Worm (Caenorhabditis elegans) whole organism, mixed stage, embryonic: ENCODE results near the gene nhr-255.

Experiments used
- M03D4.4 ChIP-seq: sonication (generic microtip); optimal IDR thresholded peaks from 2 replicates; lab custom pipeline; 2017; ENCODE audit warnings: mild to moderate bottlenecking, missing genetic modification characterization, missing compliant biosample characterization
- ceh-39 ChIP-seq: fragments of 150-350 bp; optimal IDR thresholded peaks from 2 replicates; lab custom pipeline; 2014; ENCODE audit warnings: missing biosample characterization, missing genetic modification characterization
- ceh-43 ChIP-seq: fragments of 200-800 bp; sonication (Bioruptor generic); optimal IDR thresholded peaks from 2 replicates; lab custom pipeline; 2018; ENCODE audit warnings: mild to moderate bottlenecking, missing genetic modification characterization, moderate library complexity, missing compliant biosample characterization
- ceh-83 ChIP-seq: fragments of 200-800 bp; sonication (Bioruptor generic); optimal IDR thresholded peaks from 2 replicates; lab custom pipeline; 2018; ENCODE audit warnings: mild to moderate bottlenecking, missing genetic modification characterization, missing compliant biosample characterization
- ces-1 ChIP-seq: fragments of 150-350 bp; optimal IDR thresholded peaks from 2 replicates; lab custom pipeline; 2014; ENCODE audit warnings: missing biosample characterization, missing genetic modification reagents, missing genetic modification characterization
- cnd-1 ChIP-seq: fragments of 200-800 bp; sonication (Bioruptor generic); optimal IDR thresholded peaks from 2 replicates; lab custom pipeline; 2018; ENCODE audit warnings: mild to moderate bottlenecking, missing genetic modification characterization, missing compliant biosample characterization
- drap-1 ChIP-seq: fragments of 200-800 bp; sonication (Bioruptor generic); optimal IDR thresholded peaks from 3 replicates; lab custom pipeline; 2018; ENCODE audit warnings: mild to moderate bottlenecking, missing genetic modification characterization, missing compliant biosample characterization
- elt-1 ChIP-seq: sonication (generic microtip); optimal IDR thresholded peaks from 2 replicates; lab custom pipeline; 2017; ENCODE audit warnings: missing genetic modification characterization, mild to moderate bottlenecking, missing compliant biosample characterization, antibody characterized with exemption, moderate library complexity, borderline replicate concordance; ENCODE audit not compliant: insufficient read depth
- elt-3 ChIP-seq: fragments of 150-350 bp; optimal IDR thresholded peaks from 2 replicates; lab custom pipeline; 2014; ENCODE audit warnings: missing biosample characterization, missing genetic modification characterization
- flh-1 ChIP-seq: fragments of 200-800 bp; sonication (Bioruptor generic); optimal IDR thresholded peaks from 2 replicates; lab custom pipeline; 2018; ENCODE audit warnings: mild to moderate bottlenecking, missing genetic modification characterization, moderate library complexity, missing compliant biosample characterization
- ham-2 ChIP-seq: fragments of 200-800 bp; sonication (Bioruptor generic); optimal IDR thresholded peaks from 2 replicates; lab custom pipeline; 2018; ENCODE audit warnings: mild to moderate bottlenecking, missing genetic modification characterization, missing compliant biosample characterization
- hlh-1 ChIP-seq: fragments of 150-350 bp; optimal IDR thresholded peaks from 2 replicates; lab custom pipeline; 2014; ENCODE audit warnings: missing biosample characterization, missing genetic modification reagents, missing genetic modification characterization
- lin-13 ChIP-seq: fragments of 150-350 bp; optimal IDR thresholded peaks from 2 replicates; lab custom pipeline; 2014; ENCODE audit warnings: missing biosample characterization, missing genetic modification characterization
- lin-32 ChIP-seq: fragments of 200-800 bp; sonication (Bioruptor generic); optimal IDR thresholded peaks from 2 replicates; lab custom pipeline; 2018; ENCODE audit warnings: mild to moderate bottlenecking, missing genetic modification characterization, missing compliant biosample characterization
- lsy-2 ChIP-seq: fragments of 150-350 bp; optimal IDR thresholded peaks from 2 replicates; lab custom pipeline; 2014; ENCODE audit warnings: missing biosample characterization, missing genetic modification characterization
- mab-5 ChIP-seq: fragments of 150-350 bp; optimal IDR thresholded peaks from 2 replicates; lab custom pipeline; 2014; ENCODE audit warnings: missing biosample characterization, missing genetic modification characterization
- mep-1 ChIP-seq: fragments of 150-350 bp; optimal IDR thresholded peaks from 2 replicates; lab custom pipeline; 2017; ENCODE audit warnings: missing biosample characterization, missing genetic modification reagents, missing genetic modification characterization, inconsistent platforms
- mls-2 ChIP-seq: sonication (generic microtip); optimal IDR thresholded peaks from 2 replicates; lab custom pipeline; 2016; ENCODE audit warnings: mild to moderate bottlenecking, missing genetic modification characterization, moderate library complexity, missing compliant biosample characterization
- nhr-12 ChIP-seq: fragments of 150-350 bp; optimal IDR thresholded peaks from 2 replicates; lab custom pipeline; 2014; ENCODE audit warnings: missing biosample characterization, missing genetic modification characterization
- nhr-2 ChIP-seq: fragments of 150-350 bp; optimal IDR thresholded peaks from 2 replicates; lab custom pipeline; 2014; ENCODE audit warnings: missing biosample characterization, missing genetic modification characterization
- nhr-237 ChIP-seq: fragments of 150-350 bp; optimal IDR thresholded peaks from 2 replicates; lab custom pipeline; 2014; ENCODE audit warnings: missing biosample characterization, missing genetic modification characterization
- nhr-76 ChIP-seq: sonication (generic microtip); optimal IDR thresholded peaks from 2 replicates; lab custom pipeline; 2017; ENCODE audit warnings: missing biosample characterization, missing genetic modification characterization
- pha-4 ChIP-seq: fragments of 150-350 bp; optimal IDR thresholded peaks from 2 replicates; lab custom pipeline; 2018; ENCODE audit warnings: missing biosample characterization, missing genetic modification reagents, missing genetic modification characterization
- sem-2 ChIP-seq: fragments of 200-800 bp; sonication (Bioruptor generic); optimal IDR thresholded peaks from 2 replicates; lab custom pipeline; 2018; ENCODE audit warnings: mild to moderate bottlenecking, missing genetic modification characterization, missing compliant biosample characterization
- snpc-4 ChIP-seq: fragments of 150-350 bp; optimal IDR thresholded peaks from 2 replicates; lab custom pipeline; 2014; ENCODE audit warnings: missing biosample characterization, missing genetic modification characterization
- sptf-1 ChIP-seq: sonication (generic microtip); optimal IDR thresholded peaks from 2 replicates; lab custom pipeline; 2017; ENCODE audit warnings: mild to moderate bottlenecking, missing genetic modification characterization, moderate library complexity, missing compliant biosample characterization
- tbx-8 ChIP-seq: fragments of 200-800 bp; sonication (Bioruptor generic); optimal IDR thresholded peaks from 2 replicates; lab custom pipeline; 2018; ENCODE audit warnings: mild to moderate bottlenecking, missing genetic modification characterization, moderate library complexity, missing compliant biosample characterization
- unc-120 ChIP-seq: sonication (generic microtip); optimal IDR thresholded peaks from 2 replicates; lab custom pipeline; 2017; ENCODE audit warnings: missing genetic modification characterization, missing compliant biosample characterization; ENCODE audit not compliant: poor library complexity, severe bottlenecking
- unc-62 ChIP-seq: fragments of 150-350 bp; optimal IDR thresholded peaks from 2 replicates; lab custom pipeline; 2014; ENCODE audit warnings: missing biosample characterization, missing genetic modification reagents, missing genetic modification characterization
- zip-8 ChIP-seq: fragments of 150-350 bp; optimal IDR thresholded peaks from 2 replicates; lab custom pipeline; 2014; ENCODE audit warnings: missing biosample characterization, missing genetic modification characterization
- ztf-11 ChIP-seq: fragments of 150-350 bp; optimal IDR thresholded peaks from 2 replicates; lab custom pipeline; 2014; ENCODE audit warnings: missing biosample characterization, missing genetic modification characterization

nhr-255 gene

ce11 chrX:15716971-15717370 is 25.4 kb upstream of the nhr-255 start:
- TF ChIP-seq elt-1 (no peak), sem-2 (GFP tag; lab: Kevin White, UChicago) (no peak), nhr-2 (no peak), ceh-43 (no peak), nhr-76 (tag; lab: Kevin White, UChicago) (no peak), nhr-12 (no peak), snpc-4 (tag; lab: Kevin White, UChicago) (no peak), sptf-1 (no peak), lin-13 (tag; lab: Kevin White, UChicago) (no peak), ztf-11 (tag; lab: Kevin White, UChicago) (no peak), ham-2 (GFP tag; lab: Kevin White, UChicago) (no peak), nhr-237 (no peak), mep-1 (tag; lab: Kevin White, UChicago) (no peak), hlh-1 (no peak), drap-1 (no peak), elt-3 (tag; lab: Kevin White, UChicago) (no peak), lsy-2 (no peak), M03D4.4 (tag; lab: Kevin White, UChicago) (no peak), mab-5 (no peak), ces-1 (no peak)

- TF ChIP-seq ham-2 (GFP tag; lab: Kevin White, UChicago) (no peak), pha-4 (tag; lab: Kevin White, UChicago) (no peak), M03D4.4 (tag; lab: Kevin White, UChicago) (no peak), tbx-8 (GFP tag; lab: Kevin White, UChicago) (no peak), mab-5 (no peak)
Measured at ce11 chrX:15718325-15718724, 24.1 kb upstream of the nhr-255 start, which contains the start of gene ZK662.6. Gene ZK662.6, plus strand, starts transcription at chrX:15718625.

- no peak for TF ChIP-seq nhr-237
- no peak for TF ChIP-seq M03D4.4 (tag; lab: Kevin White, UChicago)
- TF ChIP-seq unc-62 = no peak
- TF ChIP-seq mls-2 (tag; lab: Kevin White, UChicago) = no peak
- no peak for TF ChIP-seq drap-1
- no peak for TF ChIP-seq zip-8 (tag; lab: Kevin White, UChicago)
- no peak for TF ChIP-seq nhr-2
- no peak for TF ChIP-seq ceh-39 (tag; lab: Kevin White, UChicago)
- no peak for TF ChIP-seq mab-5
- no peak for TF ChIP-seq cnd-1
- no peak for TF ChIP-seq ceh-43
- no peak for TF ChIP-seq mep-1 (tag; lab: Kevin White, UChicago)
- TF ChIP-seq ham-2 (GFP tag; lab: Kevin White, UChicago) = no peak
- no peak for TF ChIP-seq nhr-12
Measured at ce11 chrX:15721346-15721745, 21.1 kb upstream of the nhr-255 start, which contains the start of gene ZK662.5. Gene ZK662.5, plus strand, starts transcription at chrX:15721646.

ce11 chrX:15724994-15725393 is 17.4 kb upstream of the nhr-255 start:
- TF ChIP-seq ceh-83 (GFP tag; lab: Kevin White, UChicago) = no peak
- TF ChIP-seq mep-1 (tag; lab: Kevin White, UChicago) = peak; percentile 43
- no peak for TF ChIP-seq mab-5
- TF ChIP-seq lin-13 (tag; lab: Kevin White, UChicago) = peak; percentile 55
- no peak for TF ChIP-seq sptf-1
- TF ChIP-seq hlh-1 = peak; percentile 2
- no peak for TF ChIP-seq flh-1 (GFP tag; lab: Kevin White, UChicago)
- no peak for TF ChIP-seq snpc-4 (tag; lab: Kevin White, UChicago)
- TF ChIP-seq, all 35 proteins: peak for 3

- no peak for TF ChIP-seq cnd-1
- TF ChIP-seq snpc-4 (tag; lab: Kevin White, UChicago) = no peak
- no peak for TF ChIP-seq ceh-43
- TF ChIP-seq lin-13 (tag; lab: Kevin White, UChicago) = no peak
- no peak for TF ChIP-seq lin-32 (GFP tag; lab: Kevin White, UChicago)
- no peak for TF ChIP-seq zip-8 (tag; lab: Kevin White, UChicago)
- TF ChIP-seq nhr-12 = no peak
- TF ChIP-seq tbx-8 (GFP tag; lab: Kevin White, UChicago) = no peak
- TF ChIP-seq hlh-1 = no peak
- TF ChIP-seq sem-2 (GFP tag; lab: Kevin White, UChicago) = no peak
- TF ChIP-seq lsy-2 = no peak
- no peak for TF ChIP-seq pha-4 (tag; lab: Kevin White, UChicago)
- TF ChIP-seq flh-1 (GFP tag; lab: Kevin White, UChicago) = no peak
- TF ChIP-seq unc-120 (tag; lab: Kevin White, UChicago) = no peak
- no peak for TF ChIP-seq elt-3 (tag; lab: Kevin White, UChicago)
Measured at ce11 chrX:15725566-15726173, 16.7 kb upstream of the nhr-255 start, which contains the start of gene lin-15B. Gene lin-15B, plus strand, starts transcription at chrX:15726123.
